Fruit fly (Drosophila melanogaster): ENCODE measurements around the gene Lasp.

DNA sequence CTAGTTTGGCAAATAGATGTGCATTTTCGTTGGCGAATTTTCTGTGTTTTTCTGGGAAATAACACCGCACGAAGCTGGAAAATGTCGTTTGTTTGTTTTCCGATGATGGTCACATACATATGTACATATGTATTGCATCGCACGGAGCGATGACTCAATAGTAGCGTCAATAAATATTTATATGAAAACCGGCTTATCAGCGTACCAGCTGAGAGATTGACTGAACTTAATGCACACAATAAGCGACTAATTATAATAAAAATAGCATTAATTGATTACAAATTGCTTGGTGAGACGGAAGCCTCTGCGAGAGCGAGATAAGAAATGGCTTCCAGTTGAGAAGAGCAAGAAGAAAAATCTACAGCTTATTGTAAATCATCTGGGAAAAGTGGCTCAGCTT is 67.0 kb downstream of the Lasp start:
- TF ChIP-seq h (optimal IDR thresholded peaks at IDR 0.05) (no peak), psq (optimal IDR thresholded peaks at IDR 0.05) (no peak), ttk (optimal IDR thresholded peaks at IDR 0.05) (no peak), insv (optimal IDR thresholded peaks at IDR 0.05) (no peak), Sin3A (optimal IDR thresholded peaks at IDR 0.05) (no peak), Myc (optimal IDR thresholded peaks at IDR 0.05) (no peak)

Data from Kc167 (cell line).